Worm (Caenorhabditis elegans) whole organism, young adult: ENCODE measurements around the gene ZK354.3.

Source experiments
- C17E4.6 ChIP-seq: fragments of 200-800 bp; sonication (Bioruptor generic); IDR thresholded peaks from 2 replicates; pipeline ENCODE4 v1.3.6; 2022; ENCODE audit warnings: missing genetic modification reagents, missing genetic modification characterization, missing compliant biosample characterization
- F10E7.11 ChIP-seq: sonication (generic microtip); optimal IDR thresholded peaks from 2 replicates; lab custom pipeline; 2017; ENCODE audit warnings: mild to moderate bottlenecking, missing genetic modification characterization, moderate library complexity, missing compliant biosample characterization
- F22D6.2 ChIP-seq: sonication (generic microtip); optimal IDR thresholded peaks from 2 replicates; lab custom pipeline; 2016; ENCODE audit warnings: mild to moderate bottlenecking, missing genetic modification characterization, missing compliant biosample characterization
- F33H1.4 ChIP-seq: fragments of 200-800 bp; sonication (Bioruptor generic); IDR thresholded peaks from 2 replicates; pipeline ENCODE4 v1.3.6; 2022; ENCODE audit warnings: missing genetic modification reagents, missing genetic modification characterization, missing compliant biosample characterization
- F57C9.4 ChIP-seq: sonication (generic microtip); optimal IDR thresholded peaks from 2 replicates; lab custom pipeline; 2017; ENCODE audit warnings: mild to moderate bottlenecking, missing genetic modification characterization, missing compliant biosample characterization
- K12H6.12 ChIP-seq: fragments of 200-800 bp; sonication (Bioruptor generic); optimal IDR thresholded peaks from 2 replicates; lab custom pipeline; 2018; ENCODE audit warnings: mild to moderate bottlenecking, missing genetic modification characterization, missing compliant biosample characterization
- T07F8.4 ChIP-seq: sonication (generic microtip); optimal IDR thresholded peaks from 2 replicates; lab custom pipeline; 2016; ENCODE audit warnings: mild to moderate bottlenecking, missing genetic modification characterization, moderate library complexity, missing compliant biosample characterization
- T26A5.8 ChIP-seq: sonication (generic microtip); optimal IDR thresholded peaks from 2 replicates; lab custom pipeline; 2016; ENCODE audit warnings: missing genetic modification characterization, missing compliant biosample characterization
- Y95B8A.8 ChIP-seq: fragments of 200-800 bp; sonication (Bioruptor generic); IDR thresholded peaks from 2 replicates; pipeline ENCODE4 v1.3.6; 2022; ENCODE audit warnings: missing genetic modification reagents, missing genetic modification characterization, missing compliant biosample characterization
- ZK185.1 ChIP-seq: sonication (generic microtip); optimal IDR thresholded peaks from 2 replicates; lab custom pipeline; 2016; ENCODE audit warnings: mild to moderate bottlenecking, missing genetic modification characterization, missing compliant biosample characterization; ENCODE audit not compliant: poor library complexity, severe bottlenecking
- aptf-2 ChIP-seq: fragments of 200-800 bp; sonication (Bioruptor generic); conservative IDR thresholded peaks from 2 replicates; pipeline ENCODE4 v1.3.6; 2022; ENCODE audit warnings: missing genetic modification reagents, missing genetic modification characterization, missing compliant biosample characterization
- attf-5 ChIP-seq: fragments of 200-800 bp; sonication (Bioruptor generic); optimal IDR thresholded peaks from 2 replicates; lab custom pipeline; 2018; ENCODE audit warnings: mild to moderate bottlenecking, missing genetic modification characterization, missing compliant biosample characterization
- attf-6 ChIP-seq: fragments of 200-800 bp; sonication (Bioruptor generic); IDR thresholded peaks from 2 replicates; pipeline ENCODE4 v1.3.6; 2022; ENCODE audit warnings: missing genetic modification reagents, missing genetic modification characterization, missing compliant biosample characterization
- bed-1 ChIP-seq: fragments of 200-800 bp; sonication (Bioruptor generic); IDR thresholded peaks from 2 replicates; pipeline ENCODE4 v1.3.6; 2022; ENCODE audit warnings: missing genetic modification reagents, missing genetic modification characterization, missing compliant biosample characterization
- bed-2 ChIP-seq: fragments of 200-800 bp; sonication (Bioruptor generic); IDR thresholded peaks from 2 replicates; pipeline ENCODE4 v1.3.6; 2022; ENCODE audit warnings: missing genetic modification reagents, missing genetic modification characterization, missing compliant biosample characterization
- ceh-27 ChIP-seq: fragments of 200-800 bp; sonication (Bioruptor generic); optimal IDR thresholded peaks from 2 replicates; lab custom pipeline; 2018; ENCODE audit warnings: mild to moderate bottlenecking, missing genetic modification characterization, moderate library complexity, missing compliant biosample characterization
- ceh-58 ChIP-seq: fragments of 200-800 bp; sonication (Bioruptor generic); IDR thresholded peaks from 2 replicates; pipeline ENCODE4 v1.3.6; 2022; ENCODE audit warnings: missing genetic modification characterization, missing compliant biosample characterization
- chd-7 ChIP-seq: sonication (generic microtip); optimal IDR thresholded peaks from 2 replicates; lab custom pipeline; 2016; ENCODE audit warnings: mild to moderate bottlenecking, missing genetic modification characterization, moderate library complexity, missing compliant biosample characterization
- dpff-1 ChIP-seq: sonication (generic microtip); optimal IDR thresholded peaks from 2 replicates; lab custom pipeline; 2017; ENCODE audit warnings: mild to moderate bottlenecking, missing genetic modification characterization, missing compliant biosample characterization
- dpl-1 ChIP-seq: fragments of 150-350 bp; optimal IDR thresholded peaks from 2 replicates; lab custom pipeline; 2014; ENCODE audit warnings: missing biosample characterization, missing genetic modification reagents, missing genetic modification characterization
- efl-1 ChIP-seq: fragments of 150-350 bp; optimal IDR thresholded peaks from 2 replicates; lab custom pipeline; 2014; ENCODE audit warnings: missing biosample characterization, missing genetic modification reagents, missing genetic modification characterization
- egl-44 ChIP-seq: fragments of 200-800 bp; sonication (Bioruptor generic); IDR thresholded peaks from 2 replicates; pipeline ENCODE4 v1.3.6; 2022; ENCODE audit warnings: missing genetic modification reagents, missing genetic modification characterization, missing compliant biosample characterization
- fkh-3 ChIP-seq: sonication (generic microtip); optimal IDR thresholded peaks from 2 replicates; lab custom pipeline; 2016; ENCODE audit warnings: mild to moderate bottlenecking, missing genetic modification characterization, missing compliant biosample characterization
- gei-17 ChIP-seq: fragments of 200-800 bp; sonication (Bioruptor generic); optimal IDR thresholded peaks from 2 replicates; lab custom pipeline; 2018; ENCODE audit warnings: mild to moderate bottlenecking, missing genetic modification characterization, missing compliant biosample characterization
- him-1 ChIP-seq: sonication (generic microtip); optimal IDR thresholded peaks from 2 replicates; lab custom pipeline; 2016; ENCODE audit warnings: missing genotype, missing genetic modification reagents, missing genetic modification characterization, missing compliant biosample characterization
- hlh-12 ChIP-seq: sonication (generic microtip); optimal IDR thresholded peaks from 2 replicates; lab custom pipeline; 2016; ENCODE audit warnings: missing genetic modification characterization, missing compliant biosample characterization
- hlh-26 ChIP-seq: fragments of 200-800 bp; sonication (Bioruptor generic); conservative IDR thresholded peaks from 2 replicates; pipeline ENCODE4 v1.3.6; 2022; ENCODE audit warnings: missing genetic modification reagents, missing genetic modification characterization, missing compliant biosample characterization
- hsf-1 ChIP-seq: fragments of 200-800 bp; sonication (Bioruptor generic); IDR thresholded peaks from 2 replicates; pipeline ENCODE4 v1.3.6; 2022; ENCODE audit warnings: missing genetic modification reagents, missing genetic modification characterization, missing compliant biosample characterization
- let-526 ChIP-seq: fragments of 200-800 bp; sonication (Bioruptor generic); IDR thresholded peaks from 2 replicates; pipeline ENCODE4 v1.3.6; 2022; ENCODE audit warnings: missing genetic modification reagents, missing genetic modification characterization, missing compliant biosample characterization
- let-607 ChIP-seq, 2 experiments: fragments of 200-800 bp in 1 of 2; sonication (Bioruptor generic) in 1 of 2; sonication (generic microtip) in 1 of 2; optimal IDR thresholded peaks; 2 replicates each; lab custom pipeline; 2016 to 2018; ENCODE audit warnings: mild to moderate bottlenecking in 2 of 2, missing compliant biosample characterization in 2 of 2, missing genetic modification characterization in 2 of 2, moderate library complexity in 2 of 2, missing genotype in 1 of 2
- lsl-1 ChIP-seq: fragments of 200-800 bp; sonication (Bioruptor generic); optimal IDR thresholded peaks from 2 replicates; lab custom pipeline; 2018; ENCODE audit warnings: mild to moderate bottlenecking, missing genetic modification characterization, moderate library complexity, missing compliant biosample characterization
- madf-6 ChIP-seq: fragments of 200-800 bp; sonication (Bioruptor generic); IDR thresholded peaks from 2 replicates; pipeline ENCODE4 v1.3.6; 2022; ENCODE audit warnings: missing genetic modification reagents, missing genetic modification characterization, missing compliant biosample characterization
- mel-28 ChIP-seq: sonication (generic microtip); optimal IDR thresholded peaks from 2 replicates; lab custom pipeline; 2016; ENCODE audit warnings: borderline replicate concordance, mild to moderate bottlenecking, missing genetic modification characterization, missing compliant biosample characterization
- nhr-80 ChIP-seq: sonication (generic microtip); optimal IDR thresholded peaks from 2 replicates; lab custom pipeline; 2016; ENCODE audit warnings: missing genetic modification characterization, missing compliant biosample characterization
- pha-4 ChIP-seq: fragments of 150-350 bp; sonication (generic microtip); optimal IDR thresholded peaks from 2 replicates; lab custom pipeline; 2014; ENCODE audit warnings: missing biosample characterization, missing genetic modification reagents, missing genetic modification characterization
- repo-1 ChIP-seq: sonication (generic microtip); optimal IDR thresholded peaks from 2 replicates; lab custom pipeline; 2017; ENCODE audit warnings: mild to moderate bottlenecking, missing genetic modification characterization, missing compliant biosample characterization
- sdz-38 ChIP-seq: sonication (generic microtip); optimal IDR thresholded peaks from 2 replicates; lab custom pipeline; 2016; ENCODE audit warnings: missing genotype, missing genetic modification characterization, missing compliant biosample characterization
- snpc-1.1 ChIP-seq: sonication (generic microtip); optimal IDR thresholded peaks from 2 replicates; lab custom pipeline; 2017; ENCODE audit warnings: missing genetic modification characterization, mild to moderate bottlenecking, missing compliant biosample characterization, antibody characterized with exemption, moderate library complexity, missing genotype, missing genetic modification reagents; ENCODE audit not compliant: insufficient read depth
- snpc-1.3 ChIP-seq: sonication (generic microtip); optimal IDR thresholded peaks from 2 replicates; lab custom pipeline; 2017; ENCODE audit warnings: missing genetic modification characterization, mild to moderate bottlenecking, missing compliant biosample characterization, antibody characterized with exemption, moderate library complexity, missing genotype, missing genetic modification reagents; ENCODE audit not compliant: insufficient read depth
- snpc-4 ChIP-seq, 5 experiments: fragments of 150-350 bp in 1 of 5; sonication (generic microtip) in 4 of 5; optimal IDR thresholded peaks; 2 replicates each; lab custom pipeline; 2014 to 2018; ENCODE audit warnings: missing genetic modification characterization in 5 of 5, missing biosample characterization in 3 of 5, antibody characterized with exemption in 2 of 5, mild to moderate bottlenecking in 2 of 5, missing compliant biosample characterization in 2 of 5, missing genotype in 2 of 5, moderate library complexity in 2 of 5, missing genetic modification reagents in 1 of 5
- somi-1 ChIP-seq: fragments of 200-800 bp; sonication (Bioruptor generic); optimal IDR thresholded peaks from 2 replicates; lab custom pipeline; 2018; ENCODE audit warnings: mild to moderate bottlenecking, missing genetic modification characterization, missing compliant biosample characterization
- ztf-18 ChIP-seq: sonication (generic microtip); optimal IDR thresholded peaks from 2 replicates; lab custom pipeline; 2016; ENCODE audit warnings: missing genotype, mild to moderate bottlenecking, missing genetic modification characterization, missing compliant biosample characterization
- ztf-26 ChIP-seq: sonication (generic microtip); optimal IDR thresholded peaks from 2 replicates; lab custom pipeline; 2017; ENCODE audit warnings: missing genetic modification characterization, missing compliant biosample characterization

ZK354.3 gene

ce11 chrIV:5326144-5326543, 16.3 kb downstream of the ZK354.3 start, which contains the start of gene Y4C6B.4 (continued):
- TF ChIP-seq chd-7 (tag; lab: Kevin White, UChicago): no peak
- TF ChIP-seq ceh-58 (GFP tag; lab: Robert Waterston, UW): no peak

- no peak for TF ChIP-seq dpff-1 (tag; lab: Kevin White, UChicago)
- no peak for TF ChIP-seq Y95B8A.8
- no peak for TF ChIP-seq egl-44
- TF ChIP-seq gei-17: no peak
- TF ChIP-seq lsl-1: no peak
Measured at ce11 chrIV:5332178-5332577, 22.3 kb downstream of the ZK354.3 start, which contains the start of gene Y4C6B.3. Gene Y4C6B.3 (plus strand): TSS chrIV:5332478.

ce11 chrIV:5333484-5333883, 23.6 kb downstream of the ZK354.3 start:
- no peak for TF ChIP-seq him-1 (tag; lab: Kevin White, UChicago)
- TF ChIP-seq somi-1: peak; percentile 4
- no peak for TF ChIP-seq ceh-58 (GFP tag; lab: Robert Waterston, UW)

ce11 chrIV:5334518-5334917, 24.7 kb downstream of the ZK354.3 start:
- TF ChIP-seq efl-1 (GFP tag; lab: Kevin White, UChicago) (no peak), attf-6 (peak; percentile 75), K12H6.12 (tag; lab: Kevin White, UChicago) (no peak), snpc-1.1 (tag; lab: Kevin White, UChicago) (peak; percentile 42), fkh-3 (tag; lab: Kevin White, UChicago) (no peak), ceh-58 (GFP tag; lab: Robert Waterston, UW) (no peak), attf-5 (GFP tag; lab: Kevin White, UChicago) (peak; percentile 27), pha-4 (tag; lab: Kevin White, UChicago) (no peak), F10E7.11 (tag; lab: Kevin White, UChicago) (no peak), let-526 (GFP tag; lab: Robert Waterston, UW) (peak; percentile 81; the same call in 1 of the 2 replicates), mel-28 (tag; lab: Kevin White, UChicago) (no peak), T07F8.4 (tag; lab: Kevin White, UChicago) (no peak), C17E4.6 (GFP tag; lab: Robert Waterston, UW) (no peak), nhr-80 (tag; lab: Kevin White, UChicago) (peak; percentile 24), dpl-1 (GFP tag; lab: Kevin White, UChicago) (no peak), ztf-26 (tag; lab: Kevin White, UChicago) (peak; percentile 21), repo-1 (tag; lab: Kevin White, UChicago) (peak; percentile 35), ceh-27 (GFP tag; lab: Kevin White, UChicago) (no peak), T26A5.8 (tag; lab: Kevin White, UChicago) (no peak), snpc-4 (GFP tag; optimal IDR thresholded peaks at IDR 0.05; lab: Kevin White, UChicago) (peak; percentile 77), snpc-4 (tag; optimal IDR thresholded peaks at IDR 0.05; lab: Kevin White, UChicago) (peak; percentile 46 to 93 (median 92)), snpc-1.3 (tag; lab: Kevin White, UChicago) (peak; percentile 77), bed-2 (GFP tag; lab: Robert Waterston, UW) (no peak), hlh-26 (GFP tag; lab: Robert Waterston, UW) (no peak), F33H1.4 (GFP tag; lab: Robert Waterston, UW) (peak; percentile 17), bed-1 (no peak), madf-6 (GFP tag; lab: Robert Waterston, UW) (no peak), hlh-12 (tag; lab: Kevin White, UChicago) (no peak), F22D6.2 (no peak), sdz-38 (no peak), ztf-18 (peak; percentile 55), let-607 (tag; optimal IDR thresholded peaks at IDR 0.05; lab: Kevin White, UChicago) (peak in 1 of 2 experiments; percentile 45), aptf-2 (GFP tag; lab: Robert Waterston, UW) (no peak), hsf-1 (GFP tag; lab: Robert Waterston, UW) (no peak), F57C9.4 (tag; lab: Kevin White, UChicago) (no peak), ZK185.1 (peak; percentile 87)
